Worm (Caenorhabditis elegans) whole organism, young adult: ENCODE results near the gene rnp-5.

Experiments used
- T07F8.4 ChIP-seq: sonication (generic microtip); optimal IDR thresholded peaks from 2 replicates; lab custom pipeline; 2016; ENCODE audit warnings: mild to moderate bottlenecking, missing genetic modification characterization, moderate library complexity, missing compliant biosample characterization
- Y79H2A.3 ChIP-seq: fragments of 200-800 bp; sonication (Bioruptor generic); conservative IDR thresholded peaks from 2 replicates; pipeline ENCODE4 v1.3.6; 2022; ENCODE audit warnings: missing genetic modification reagents, missing genetic modification characterization, missing compliant biosample characterization
- ama-1 ChIP-seq, 3 experiments: fragments of 150-350 bp in 1 of 3; sonication (generic microtip) in 2 of 3; optimal IDR thresholded peaks; 2 replicates each; lab custom pipeline; 2014 to 2018; ENCODE audit warnings: missing biosample characterization in 2 of 3, missing genetic modification characterization in 2 of 3, missing genetic modification reagents in 2 of 3
- chd-7 ChIP-seq: sonication (generic microtip); optimal IDR thresholded peaks from 2 replicates; lab custom pipeline; 2016; ENCODE audit warnings: mild to moderate bottlenecking, missing genetic modification characterization, moderate library complexity, missing compliant biosample characterization
- dpl-1 ChIP-seq: fragments of 150-350 bp; optimal IDR thresholded peaks from 2 replicates; lab custom pipeline; 2014; ENCODE audit warnings: missing biosample characterization, missing genetic modification reagents, missing genetic modification characterization
- let-607 ChIP-seq, 2 experiments: fragments of 200-800 bp in 1 of 2; sonication (Bioruptor generic) in 1 of 2; sonication (generic microtip) in 1 of 2; optimal IDR thresholded peaks; 2 replicates each; lab custom pipeline; 2016 to 2018; ENCODE audit warnings: mild to moderate bottlenecking in 2 of 2, missing compliant biosample characterization in 2 of 2, missing genetic modification characterization in 2 of 2, moderate library complexity in 2 of 2, missing genotype in 1 of 2
- lin-35 ChIP-seq, 3 experiments: fragments of 150-350 bp in 2 of 3; sonication (generic microtip) in 1 of 3; optimal IDR thresholded peaks; 2 replicates each; lab custom pipeline; 2014 to 2018; ENCODE audit warnings: missing biosample characterization in 3 of 3, missing genetic modification characterization in 3 of 3, missing genetic modification reagents in 3 of 3
- pbrm-1 ChIP-seq: fragments of 200-800 bp; sonication (Bioruptor generic); IDR thresholded peaks from 2 replicates; pipeline ENCODE4 v1.3.6; 2022; ENCODE audit warnings: missing genetic modification reagents, missing genetic modification characterization, missing compliant biosample characterization
- pha-4 ChIP-seq: fragments of 150-350 bp; sonication (generic microtip); optimal IDR thresholded peaks from 2 replicates; lab custom pipeline; 2014; ENCODE audit warnings: missing biosample characterization, missing genetic modification reagents, missing genetic modification characterization
- sptf-2 ChIP-seq: fragments of 200-800 bp; sonication (Bioruptor generic); optimal IDR thresholded peaks from 2 replicates; lab custom pipeline; 2018; ENCODE audit warnings: mild to moderate bottlenecking, missing genetic modification characterization, missing compliant biosample characterization
- ztf-18 ChIP-seq: sonication (generic microtip); optimal IDR thresholded peaks from 2 replicates; lab custom pipeline; 2016; ENCODE audit warnings: missing genotype, mild to moderate bottlenecking, missing genetic modification characterization, missing compliant biosample characterization
- ztf-22 ChIP-seq: fragments of 200-800 bp; sonication (Bioruptor generic); optimal IDR thresholded peaks from 2 replicates; lab custom pipeline; 2018; ENCODE audit warnings: mild to moderate bottlenecking, missing genetic modification characterization, moderate library complexity, missing compliant biosample characterization

- TF ChIP-seq ztf-22 (GFP tag; lab: Kevin White, UChicago) (no peak), ztf-18 (no peak), let-607 (tag; optimal IDR thresholded peaks at IDR 0.05; lab: Kevin White, UChicago) (no peak), lin-35 (GFP tag; optimal IDR thresholded peaks at IDR 0.05; lab: Kevin White, UChicago) (no peak), sptf-2 (GFP tag; lab: Kevin White, UChicago) (no peak), ama-1 (optimal IDR thresholded peaks at IDR 0.05; lab: Kevin White, UChicago) (no peak), ama-1 (GFP tag; optimal IDR thresholded peaks at IDR 0.05; lab: Kevin White, UChicago) (no peak), pha-4 (tag; lab: Kevin White, UChicago) (no peak), Y79H2A.3 (GFP tag; lab: Robert Waterston, UW) (no peak), dpl-1 (GFP tag; lab: Kevin White, UChicago) (no peak), pbrm-1 (GFP tag; lab: Robert Waterston, UW) (no peak), chd-7 (tag; lab: Kevin White, UChicago) (no peak), T07F8.4 (tag; lab: Kevin White, UChicago) (no peak)
Observed at ce11 chrIII:852296-852695, 1.4 kb downstream of the rnp-5 start, which contains the start of gene moma-1.
